Fruit fly (Drosophila melanogaster) whole organism, embryonic: ENCODE measurements around the gene t-Grip84.

Source experiments
- CG10147 ChIP-seq: fragments of 200-800 bp; sonication (Bioruptor generic); optimal IDR thresholded peaks from 2 replicates; lab custom pipeline; 2019; ENCODE audit warnings: missing biosample characterization, mild to moderate bottlenecking, missing genetic modification characterization, moderate library complexity
- CG11504 ChIP-seq: fragments of 200-800 bp; sonication (Bioruptor generic); optimal IDR thresholded peaks from 3 replicates; lab custom pipeline; 2019; ENCODE audit warnings: missing biosample characterization, mild to moderate bottlenecking, missing genetic modification characterization, moderate library complexity
- CG11696 ChIP-seq: fragments of 200-800 bp; sonication (Bioruptor generic); IDR thresholded peaks from 2 replicates; pipeline ENCODE4 v1.3.6; 2022; ENCODE audit warnings: missing biosample characterization, missing genetic modification characterization
- CG12219 ChIP-seq: fragments of 200-800 bp; sonication (Bioruptor generic); optimal IDR thresholded peaks from 3 replicates; lab custom pipeline; 2018; ENCODE audit warnings: missing biosample characterization, mild to moderate bottlenecking, missing genetic modification characterization
- CG15269 ChIP-seq: fragments of 200-800 bp; sonication (Bioruptor generic); optimal IDR thresholded peaks from 2 replicates; lab custom pipeline; 2018; ENCODE audit warnings: missing biosample characterization, mild to moderate bottlenecking, missing genetic modification characterization, moderate library complexity
- CG15479 ChIP-seq: fragments of 200-800 bp; sonication (Bioruptor generic); optimal IDR thresholded peaks from 3 replicates; lab custom pipeline; 2019; ENCODE audit warnings: missing biosample characterization, mild to moderate bottlenecking, missing genetic modification characterization, moderate library complexity
- CG17568 ChIP-seq: fragments of 200-800 bp; sonication (Bioruptor generic); optimal IDR thresholded peaks from 2 replicates; lab custom pipeline; 2018; ENCODE audit warnings: missing biosample characterization, mild to moderate bottlenecking, missing genetic modification characterization, moderate library complexity
- CG1832 ChIP-seq: fragments of 200-800 bp; sonication (Bioruptor generic); optimal IDR thresholded peaks from 2 replicates; lab custom pipeline; 2017; ENCODE audit warnings: missing biosample characterization, mild to moderate bottlenecking, missing genetic modification characterization, inconsistent platforms
- CG2120 ChIP-seq: fragments of 200-800 bp; sonication (Bioruptor generic); optimal IDR thresholded peaks from 3 replicates; lab custom pipeline; 2016; ENCODE audit warnings: missing biosample characterization, missing genetic modification characterization
- CG2889 ChIP-seq: fragments of 200-800 bp; sonication (Bioruptor generic); IDR thresholded peaks from 3 replicates; pipeline ENCODE4 v1.3.6; 2022; ENCODE audit warnings: missing biosample characterization, missing genetic modification characterization
- CG30403 ChIP-seq: fragments of 200-800 bp; sonication (Bioruptor generic); optimal IDR thresholded peaks from 3 replicates; lab custom pipeline; 2016; ENCODE audit warnings: missing biosample characterization, missing genetic modification characterization
- CG31441 ChIP-seq: fragments of 200-800 bp; sonication (Bioruptor generic); IDR thresholded peaks from 2 replicates; pipeline ENCODE4 v1.3.6; 2022; ENCODE audit warnings: missing biosample characterization, missing genetic modification characterization
- CG32532 ChIP-seq: fragments of 200-800 bp; sonication (Bioruptor generic); IDR thresholded peaks from 2 replicates; pipeline ENCODE4 v1.3.6; 2022; ENCODE audit warnings: missing biosample characterization, missing genetic modification characterization
- CG34422 ChIP-seq: fragments of 200-800 bp; sonication (Bioruptor generic); IDR thresholded peaks from 3 replicates; pipeline ENCODE4 v1.3.6; 2022; ENCODE audit warnings: missing biosample characterization, missing genetic modification characterization
- CG3838 ChIP-seq: fragments of 200-800 bp; sonication (Bioruptor generic); optimal IDR thresholded peaks from 3 replicates; lab custom pipeline; 2016; ENCODE audit warnings: missing biosample characterization, missing genetic modification characterization
- CG5245 ChIP-seq: fragments of 200-800 bp; sonication (Bioruptor generic); optimal IDR thresholded peaks from 3 replicates; lab custom pipeline; 2016; ENCODE audit warnings: missing biosample characterization, missing genetic modification characterization
- CG6689 ChIP-seq: fragments of 200-800 bp; sonication (Bioruptor generic); IDR thresholded peaks from 2 replicates; pipeline ENCODE4 v1.3.6; 2022; ENCODE audit warnings: missing biosample characterization, missing genetic modification characterization
- CG7839 ChIP-seq: fragments of 200-800 bp; sonication (Bioruptor generic); optimal IDR thresholded peaks from 3 replicates; lab custom pipeline; 2018; ENCODE audit warnings: missing biosample characterization, mild to moderate bottlenecking, missing genetic modification characterization, moderate library complexity
- CG9932 ChIP-seq: fragments of 200-800 bp; sonication (Bioruptor generic); IDR thresholded peaks from 2 replicates; pipeline ENCODE4 v1.3.6; 2022; ENCODE audit warnings: missing biosample characterization, missing genetic modification characterization
- D19B ChIP-seq: fragments of 200-800 bp; sonication (Bioruptor generic); optimal IDR thresholded peaks from 2 replicates; lab custom pipeline; 2017; ENCODE audit warnings: missing biosample characterization, mild to moderate bottlenecking, missing genetic modification characterization
- Drgx ChIP-seq: fragments of 200-800 bp; sonication (Bioruptor generic); IDR thresholded peaks from 2 replicates; pipeline ENCODE4 v1.3.6; 2022; ENCODE audit warnings: missing biosample characterization, missing genetic modification characterization
- Ets97D ChIP-seq: fragments of 200-800 bp; sonication (Bioruptor generic); optimal IDR thresholded peaks from 3 replicates; lab custom pipeline; 2016; ENCODE audit warnings: missing biosample characterization, missing genetic modification characterization
- Gsc ChIP-seq: fragments of 200-800 bp; sonication (Bioruptor generic); IDR thresholded peaks from 2 replicates; pipeline ENCODE4 v1.3.6; 2022; ENCODE audit warnings: missing biosample characterization, missing genetic modification characterization
- Oaz ChIP-seq: fragments of 200-800 bp; sonication (Bioruptor generic); IDR thresholded peaks from 2 replicates; pipeline ENCODE4 v1.3.6; 2022; ENCODE audit warnings: missing biosample characterization, missing genetic modification characterization
- Oli ChIP-seq: fragments of 200-800 bp; sonication (Bioruptor generic); optimal IDR thresholded peaks from 2 replicates; lab custom pipeline; 2018; ENCODE audit warnings: missing biosample characterization, mild to moderate bottlenecking, missing genetic modification characterization, moderate library complexity
- Ptx1 ChIP-seq: fragments of 200-800 bp; sonication (Bioruptor generic); IDR thresholded peaks from 2 replicates; pipeline ENCODE4 v1.3.6; 2022; ENCODE audit warnings: missing biosample characterization, missing genetic modification characterization
- Rfx ChIP-seq: fragments of 200-800 bp; sonication (Bioruptor generic); IDR thresholded peaks from 2 replicates; pipeline ENCODE4 v1.3.6; 2022; ENCODE audit warnings: missing biosample characterization, missing genetic modification characterization
- Rx ChIP-seq: fragments of 200-800 bp; sonication (Bioruptor generic); IDR thresholded peaks from 2 replicates; pipeline ENCODE4 v1.3.6; 2022; ENCODE audit warnings: missing biosample characterization, missing genetic modification characterization
- Sox102F ChIP-seq: fragments of 200-800 bp; sonication (Bioruptor generic); optimal IDR thresholded peaks from 2 replicates; lab custom pipeline; 2018; ENCODE audit warnings: missing biosample characterization, mild to moderate bottlenecking, missing genetic modification characterization, moderate library complexity
- Spps ChIP-seq: fragments of 200-800 bp; sonication (Bioruptor generic); optimal IDR thresholded peaks from 2 replicates; lab custom pipeline; 2018; ENCODE audit warnings: missing biosample characterization, mild to moderate bottlenecking, missing genetic modification characterization
- abd-A ChIP-seq: fragments of 200-800 bp; sonication (Bioruptor generic); optimal IDR thresholded peaks from 3 replicates; lab custom pipeline; 2019; ENCODE audit warnings: missing biosample characterization, mild to moderate bottlenecking, missing genetic modification characterization, moderate library complexity
- bab2 ChIP-seq: fragments of 200-800 bp; sonication (Bioruptor generic); optimal IDR thresholded peaks from 2 replicates; lab custom pipeline; 2016; ENCODE audit warnings: missing biosample characterization, missing genetic modification characterization
- bsh ChIP-seq, 2 experiments: fragments of 200-800 bp; sonication (Bioruptor generic); optimal IDR thresholded peaks; 2 replicates each; lab custom pipeline; 2017 to 2018; ENCODE audit warnings: mild to moderate bottlenecking in 2 of 2, missing biosample characterization in 2 of 2, missing genetic modification characterization in 2 of 2, moderate library complexity in 1 of 2
- btn ChIP-seq: fragments of 200-800 bp; sonication (Bioruptor generic); optimal IDR thresholded peaks from 2 replicates; lab custom pipeline; 2016; ENCODE audit warnings: missing biosample characterization, missing genetic modification characterization
- cas ChIP-seq: fragments of 200-800 bp; sonication (Bioruptor generic); IDR thresholded peaks from 2 replicates; pipeline ENCODE4 v1.3.6; 2022; ENCODE audit warnings: missing biosample characterization, missing genetic modification characterization
- cato ChIP-seq: fragments of 200-800 bp; sonication (Bioruptor generic); optimal IDR thresholded peaks from 2 replicates; lab custom pipeline; 2016; ENCODE audit warnings: missing biosample characterization, missing genetic modification characterization, borderline replicate concordance
- dmrt99B ChIP-seq: fragments of 200-800 bp; sonication (Bioruptor generic); optimal IDR thresholded peaks from 2 replicates; lab custom pipeline; 2018; ENCODE audit warnings: missing biosample characterization, mild to moderate bottlenecking, missing genetic modification characterization, moderate library complexity
- emc ChIP-seq: fragments of 200-800 bp; sonication (Bioruptor generic); optimal IDR thresholded peaks from 2 replicates; lab custom pipeline; 2016; ENCODE audit warnings: missing biosample characterization, missing genetic modification characterization
- gcm ChIP-seq: fragments of 200-800 bp; sonication (Bioruptor generic); optimal IDR thresholded peaks from 2 replicates; lab custom pipeline; 2019; ENCODE audit warnings: missing biosample characterization, mild to moderate bottlenecking, missing genetic modification characterization, moderate library complexity
- gem ChIP-seq: fragments of 200-800 bp; sonication (Bioruptor generic); optimal IDR thresholded peaks from 2 replicates; lab custom pipeline; 2019; ENCODE audit warnings: missing biosample characterization, mild to moderate bottlenecking, missing genetic modification characterization, moderate library complexity
- hb ChIP-seq: fragments of 200-800 bp; sonication (Bioruptor generic); IDR thresholded peaks from 3 replicates; pipeline ENCODE4 v1.3.6; 2022; ENCODE audit warnings: missing biosample characterization, missing genetic modification characterization; ENCODE audit not compliant: partially characterized antibody
- hkb ChIP-seq, 2 experiments: fragments of 200-800 bp in 1 of 2; fragments of >200 bp in 1 of 2; sonication (Bioruptor generic) in 1 of 2; IDR thresholded peaks in 1 of 2; optimal IDR thresholded peaks in 1 of 2; 2 replicates each; pipeline versions ENCODE4 v1.3.6 to Lab custom; 2017 to 2022; ENCODE audit warnings: missing biosample characterization in 1 of 2, missing genetic modification characterization in 1 of 2
- lmd ChIP-seq: fragments of 200-800 bp; sonication (Bioruptor generic); IDR thresholded peaks from 2 replicates; pipeline ENCODE4 v1.3.6; 2022; ENCODE audit warnings: missing biosample characterization, missing genetic modification characterization
- mirr ChIP-seq: fragments of 200-800 bp; sonication (Bioruptor generic); optimal IDR thresholded peaks from 3 replicates; lab custom pipeline; 2018; ENCODE audit warnings: missing biosample characterization, mild to moderate bottlenecking, missing genetic modification characterization
- otp ChIP-seq: fragments of 200-800 bp; sonication (Bioruptor generic); IDR thresholded peaks from 3 replicates; pipeline ENCODE4, ENCODE4 v1.3.6; 2022; ENCODE audit warnings: missing biosample characterization, missing genetic modification characterization
- peb ChIP-seq: fragments of 200-800 bp; sonication (Bioruptor generic); IDR thresholded peaks from 2 replicates; pipeline ENCODE4 v1.3.6; 2022; ENCODE audit warnings: missing biosample characterization, missing genetic modification characterization
- sens ChIP-seq: fragments of 200-800 bp; sonication (Bioruptor generic); peaks from one replicate; lab custom pipeline; 2016; ENCODE audit warnings: missing biosample characterization, missing genetic modification characterization
- sens-2 ChIP-seq: fragments of 200-800 bp; sonication (Bioruptor generic); IDR thresholded peaks from 2 replicates; pipeline ENCODE4 v1.3.6; 2022; ENCODE audit warnings: missing biosample characterization, missing genetic modification characterization
- sim ChIP-seq: fragments of 200-800 bp; sonication (Bioruptor generic); IDR thresholded peaks from 2 replicates; pipeline ENCODE4 v1.3.6; 2022; ENCODE audit warnings: missing biosample characterization, missing genetic modification characterization
- sisA ChIP-seq: fragments of 200-800 bp; sonication (Bioruptor generic); IDR thresholded peaks from 2 replicates; pipeline ENCODE4 v1.3.6; 2022; ENCODE audit warnings: missing biosample characterization, missing genetic modification characterization
- ssp ChIP-seq: fragments of 200-800 bp; sonication (Bioruptor generic); IDR thresholded peaks from 2 replicates; pipeline ENCODE4 v1.3.6; 2022; ENCODE audit warnings: missing biosample characterization, missing genetic modification characterization
- toy ChIP-seq: fragments of 200-800 bp; sonication (Bioruptor generic); IDR thresholded peaks from 2 replicates; pipeline ENCODE4 v1.3.6; 2022; ENCODE audit warnings: missing biosample characterization, missing genetic modification characterization

Gene t-Grip84

DNA sequence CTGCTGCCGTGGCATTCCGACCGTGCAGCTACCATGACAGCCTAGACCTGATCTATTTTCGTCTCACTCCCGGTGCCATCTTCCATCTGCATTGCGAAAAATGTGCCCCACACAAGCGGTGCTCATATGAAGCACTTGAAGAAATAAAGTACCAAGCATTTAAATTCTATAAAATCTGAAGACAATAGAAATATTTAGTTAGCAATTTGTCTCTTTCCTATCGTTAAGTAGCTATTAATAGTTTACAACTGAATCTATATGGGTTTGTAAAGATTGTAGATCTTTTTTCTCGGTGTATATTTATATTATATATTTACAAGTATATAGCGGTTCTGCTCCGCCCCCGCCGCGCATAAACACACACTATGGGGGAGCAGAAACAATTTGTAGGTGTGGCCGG lies 20.4 kb upstream of the t-Grip84 start (continued):
- TF ChIP-seq Sox102F (GFP tag; lab: Kevin White, UChicago) (peak; percentile 44), CG5245 (GFP tag; lab: Kevin White, UChicago) (no peak), D19B (GFP tag; lab: Kevin White, UChicago) (no peak), lmd (GFP tag; lab: Robert Waterston, UW) (no peak), gcm (GFP tag; lab: Kevin White, UChicago) (no peak), Oli (peak; percentile 13), CG17568 (GFP tag; lab: Kevin White, UChicago) (no peak), peb (GFP tag; lab: Robert Waterston, UW) (no peak), Oaz (GFP tag; lab: Robert Waterston, UW) (no peak), CG10147 (no peak), sens-2 (no peak), Rfx (GFP tag; lab: Robert Waterston, UW) (no peak), Ets97D (no peak), sens (GFP tag; lab: Kevin White, UChicago) (peak; percentile 7), Rx (GFP tag; lab: Robert Waterston, UW) (no peak), emc (GFP tag; lab: Kevin White, UChicago) (no peak), CG2889 (GFP tag; lab: Robert Waterston, UW) (no peak), hkb (optimal IDR thresholded peaks at IDR 0.05; lab: Kevin White, UChicago) (no peak), hkb (GFP tag; IDR thresholded peaks at IDR 0.05; lab: Robert Waterston, UW) (0 out of 2 replicates have a peak, but pooled peaks have one; percentile 22), CG2120 (GFP tag; lab: Kevin White, UChicago) (no peak), dmrt99B (tag; lab: Kevin White, UChicago) (peak; percentile 7), otp (GFP tag; lab: Robert Waterston, UW) (no peak), Spps (no peak), CG11504 (tag; lab: Kevin White, UChicago) (peak; percentile 27), CG32532 (GFP tag; lab: Robert Waterston, UW) (no peak), CG30403 (peak; percentile 22), sisA (GFP tag; lab: Robert Waterston, UW) (peak; percentile 8; the same call in 1 of the 2 replicates), CG12219 (GFP tag; lab: Kevin White, UChicago) (no peak), abd-A (no peak), sim (no peak), btn (GFP tag; lab: Kevin White, UChicago) (no peak), CG15479 (GFP tag; lab: Kevin White, UChicago) (no peak), bsh (GFP tag; optimal IDR thresholded peaks at IDR 0.05; lab: Kevin White, UChicago) (peak; percentile 40 to 55), cato (GFP tag; lab: Kevin White, UChicago) (no peak), Drgx (GFP tag; lab: Robert Waterston, UW) (peak; percentile 88), CG31441 (GFP tag; lab: Robert Waterston, UW) (peak; percentile 35; the same call in 1 of the 2 replicates), bab2 (GFP tag; lab: Kevin White, UChicago) (no peak), CG1832 (GFP tag; lab: Kevin White, UChicago) (no peak), CG34422 (GFP tag; lab: Robert Waterston, UW) (no peak), cas (no peak), CG7839 (tag; lab: Kevin White, UChicago) (peak; percentile 10), hb (GFP tag; lab: Robert Waterston, UW) (no peak), toy (no peak), Ptx1 (GFP tag; lab: Robert Waterston, UW) (0 out of 2 replicates have a peak, but pooled peaks have one; percentile 13), ssp (GFP tag; lab: Robert Waterston, UW) (no peak), CG15269 (no peak), gem (tag; lab: Kevin White, UChicago) (peak; percentile 35), Gsc (GFP tag; lab: Robert Waterston, UW) (no peak), mirr (GFP tag; lab: Kevin White, UChicago) (no peak), CG11696 (GFP tag; lab: Robert Waterston, UW) (no peak), CG6689 (GFP tag; lab: Robert Waterston, UW) (peak; percentile 29; the same call in 1 of the 2 replicates), CG3838 (GFP tag; lab: Kevin White, UChicago) (no peak), CG9932 (GFP tag; lab: Robert Waterston, UW) (no peak)
